Worm (Caenorhabditis elegans) whole organism, mixed stage, embryonic: ENCODE data around the gene F40F8.4.
"Not testable (repeated sequence)": the region's sequence is repeated elsewhere in the genome, so short reads cannot be mapped to it uniquely, and the experiment has no call there.

ENCODE experiments used
- bed-3 ChIP-seq: fragments of 200-800 bp; sonication (Bioruptor generic); optimal IDR thresholded peaks from 3 replicates; lab custom pipeline; 2018; ENCODE audit warnings: mild to moderate bottlenecking, missing genetic modification characterization, moderate library complexity, missing compliant biosample characterization
- nhr-2 ChIP-seq: fragments of 150-350 bp; optimal IDR thresholded peaks from 2 replicates; lab custom pipeline; 2014; ENCODE audit warnings: missing biosample characterization, missing genetic modification characterization
- unc-62 ChIP-seq: fragments of 150-350 bp; optimal IDR thresholded peaks from 2 replicates; lab custom pipeline; 2014; ENCODE audit warnings: missing biosample characterization, missing genetic modification reagents, missing genetic modification characterization
- ztf-11 ChIP-seq: fragments of 150-350 bp; optimal IDR thresholded peaks from 2 replicates; lab custom pipeline; 2014; ENCODE audit warnings: missing biosample characterization, missing genetic modification characterization

ce11 chrII:11121800-11122199 lies 18.2 kb downstream of the F40F8.4 start, which contains the start of gene W10C6.2:
- not testable (repeated sequence) for TF ChIP-seq ztf-11 (tag; lab: Kevin White, UChicago); nhr-2 (tag; lab: Kevin White, UChicago); bed-3 (GFP tag; lab: Kevin White, UChicago); unc-62
